Worm (Caenorhabditis elegans): ENCODE measurements around the gene dve-1.

dve-1 gene

ce11 chrX:443433-443832 is 9.8 kb upstream of the dve-1 start:
- TF ChIP-seq flt-1 (GFP tag; IDR thresholded peaks at IDR 0.05), result peak; percentile 82

ce11 chrX:440420-440819 is 6.8 kb upstream of the dve-1 start:
- no peak for TF ChIP-seq T22C8.4 (GFP tag; IDR thresholded peaks at IDR 0.05)
- no peak for TF ChIP-seq flt-1 (GFP tag; IDR thresholded peaks at IDR 0.05)
- TF ChIP-seq klf-2 (GFP tag; conservative IDR thresholded peaks at IDR 0.05), result no peak
- no peak for TF ChIP-seq ztf-29 (GFP tag; IDR thresholded peaks at IDR 0.05)
- TF ChIP-seq tab-1 (GFP tag; IDR thresholded peaks at IDR 0.05), result no peak
- no peak for TF ChIP-seq ref-1 (GFP tag; conservative IDR thresholded peaks at IDR 0.05)
- TF ChIP-seq cog-1 (tag; optimal IDR thresholded peaks at IDR 0.05), result no peak
- TF ChIP-seq ztf-23 (GFP tag; IDR thresholded peaks at IDR 0.05), result no peak
- no peak for TF ChIP-seq med-1 (GFP tag; optimal IDR thresholded peaks at IDR 0.05; ENCODE audit: insufficient read depth)

ce11 chrX:439031-439430 is 5.4 kb upstream of the dve-1 start:
- TF ChIP-seq cog-1 (tag; optimal IDR thresholded peaks at IDR 0.05), result no peak
- TF ChIP-seq ref-1 (GFP tag; conservative IDR thresholded peaks at IDR 0.05), result no peak
- TF ChIP-seq ztf-29 (GFP tag; IDR thresholded peaks at IDR 0.05), result no peak

ce11 chrX:438396-438795 is 4.8 kb upstream of the dve-1 start:
- TF ChIP-seq cog-1 (tag; optimal IDR thresholded peaks at IDR 0.05) (no peak), tab-1 (GFP tag; IDR thresholded peaks at IDR 0.05) (no peak), ztf-23 (GFP tag; IDR thresholded peaks at IDR 0.05) (no peak), ref-1 (GFP tag; conservative IDR thresholded peaks at IDR 0.05) (no peak), klf-2 (GFP tag; conservative IDR thresholded peaks at IDR 0.05) (no peak), ztf-29 (GFP tag; IDR thresholded peaks at IDR 0.05) (no peak), med-1 (GFP tag; optimal IDR thresholded peaks at IDR 0.05; ENCODE audit: insufficient read depth) (no peak), T22C8.4 (GFP tag; IDR thresholded peaks at IDR 0.05) (no peak), flt-1 (GFP tag; IDR thresholded peaks at IDR 0.05) (no peak)

- no peak for TF ChIP-seq ztf-29 (GFP tag; IDR thresholded peaks at IDR 0.05)
- TF ChIP-seq tab-1 (GFP tag; IDR thresholded peaks at IDR 0.05), result no peak
- TF ChIP-seq flt-1 (GFP tag; IDR thresholded peaks at IDR 0.05), result no peak
- TF ChIP-seq ztf-23 (GFP tag; IDR thresholded peaks at IDR 0.05), result no peak
- no peak for TF ChIP-seq klf-2 (GFP tag; conservative IDR thresholded peaks at IDR 0.05)
- TF ChIP-seq med-1 (GFP tag; optimal IDR thresholded peaks at IDR 0.05; ENCODE audit: insufficient read depth), result no peak
- TF ChIP-seq T22C8.4 (GFP tag; IDR thresholded peaks at IDR 0.05), result no peak
- no peak for TF ChIP-seq cog-1 (tag; optimal IDR thresholded peaks at IDR 0.05)
- no peak for TF ChIP-seq ref-1 (GFP tag; conservative IDR thresholded peaks at IDR 0.05)
Observed at ce11 chrX:433029-433693, 451 bp downstream of the dve-1 start.

DNA sequence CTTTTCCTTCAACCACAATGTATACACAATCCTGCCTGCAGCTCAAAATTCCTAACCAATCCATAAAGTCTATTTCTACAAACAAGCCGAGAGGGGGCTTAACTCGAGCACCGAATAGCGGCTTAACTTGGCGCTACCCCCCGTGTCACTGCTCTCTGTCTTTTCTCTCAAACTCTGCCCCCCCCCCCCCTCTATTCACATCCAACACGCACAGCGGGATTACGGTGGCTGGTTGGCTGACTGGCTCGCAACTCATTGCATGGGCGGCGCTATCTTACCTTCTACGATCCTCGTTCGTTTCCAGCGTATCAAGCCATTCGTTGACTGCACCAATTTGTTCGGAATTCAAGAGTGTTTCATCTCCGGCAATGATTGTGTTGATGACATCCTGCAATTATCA is 2.0 kb downstream of the dve-1 start:
- TF ChIP-seq med-1 (GFP tag; optimal IDR thresholded peaks at IDR 0.05; ENCODE audit: insufficient read depth) (no peak), ztf-29 (GFP tag; IDR thresholded peaks at IDR 0.05) (0 out of 2 replicates have a peak, but pooled peaks have one; percentile 22)

DNA sequence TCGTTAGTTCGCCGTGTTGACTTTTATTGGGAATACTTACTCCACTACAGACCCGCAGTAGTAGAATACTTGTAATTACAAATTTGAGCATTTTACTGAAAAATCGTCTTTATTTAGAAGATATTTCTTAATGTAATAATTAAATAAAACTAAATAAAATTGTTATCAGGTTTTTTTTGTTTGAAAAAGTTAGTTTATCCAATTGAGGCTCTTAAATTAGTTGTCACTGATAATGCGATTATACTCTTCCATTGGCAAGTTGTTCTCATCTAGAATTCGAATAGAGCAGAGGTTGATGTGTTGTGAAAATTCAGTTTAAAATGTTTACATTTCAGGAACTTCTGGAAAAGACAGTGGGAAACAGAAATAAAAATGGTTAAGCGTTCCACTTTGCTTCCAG is 8.1 kb downstream of the dve-1 start, which contains the start of gene ZK1193.2:
TSS of gene ZK1193.2 (minus strand) at position 101 of the 400 bp plus-strand sequence.
- TF ChIP-seq T22C8.4 (GFP tag; IDR thresholded peaks at IDR 0.05), result no peak
- no peak for TF ChIP-seq flt-1 (GFP tag; IDR thresholded peaks at IDR 0.05)
- no peak for TF ChIP-seq tab-1 (GFP tag; IDR thresholded peaks at IDR 0.05)
- no peak for TF ChIP-seq klf-2 (GFP tag; conservative IDR thresholded peaks at IDR 0.05)
- no peak for TF ChIP-seq cog-1 (tag; optimal IDR thresholded peaks at IDR 0.05)
- TF ChIP-seq ztf-29 (GFP tag; IDR thresholded peaks at IDR 0.05), result no peak
- no peak for TF ChIP-seq ztf-23 (GFP tag; IDR thresholded peaks at IDR 0.05)
- no peak for TF ChIP-seq med-1 (GFP tag; optimal IDR thresholded peaks at IDR 0.05; ENCODE audit: insufficient read depth)
- no peak for TF ChIP-seq ref-1 (GFP tag; conservative IDR thresholded peaks at IDR 0.05)

- TF ChIP-seq T22C8.4 (GFP tag; IDR thresholded peaks at IDR 0.05) (no peak), klf-2 (GFP tag; conservative IDR thresholded peaks at IDR 0.05) (no peak)
Observed at ce11 chrX:423757-424156, 9.9 kb downstream of the dve-1 start.

- TF ChIP-seq tab-1 (GFP tag; IDR thresholded peaks at IDR 0.05) (no peak), ref-1 (GFP tag; conservative IDR thresholded peaks at IDR 0.05) (no peak), ztf-29 (GFP tag; IDR thresholded peaks at IDR 0.05) (no peak), med-1 (GFP tag; optimal IDR thresholded peaks at IDR 0.05; ENCODE audit: insufficient read depth) (no peak), klf-2 (GFP tag; conservative IDR thresholded peaks at IDR 0.05) (no peak), ztf-23 (GFP tag; IDR thresholded peaks at IDR 0.05) (no peak), flt-1 (GFP tag; IDR thresholded peaks at IDR 0.05) (no peak), cog-1 (tag; optimal IDR thresholded peaks at IDR 0.05) (no peak), T22C8.4 (GFP tag; IDR thresholded peaks at IDR 0.05) (no peak)
Observed at ce11 chrX:421785-422657, 11.6 kb downstream of the dve-1 start.

ce11 chrX:421407-421784 is 12.2 kb downstream of the dve-1 start, which contains the start of gene col-19:
TSS of gene col-19 (plus strand) at chrX:421707.
- no peak for TF ChIP-seq cog-1 (tag; optimal IDR thresholded peaks at IDR 0.05)
- TF ChIP-seq tab-1 (GFP tag; IDR thresholded peaks at IDR 0.05), result no peak
- no peak for TF ChIP-seq ztf-29 (GFP tag; IDR thresholded peaks at IDR 0.05)
- no peak for TF ChIP-seq T22C8.4 (GFP tag; IDR thresholded peaks at IDR 0.05)
- TF ChIP-seq flt-1 (GFP tag; IDR thresholded peaks at IDR 0.05), result no peak
- TF ChIP-seq med-1 (GFP tag; optimal IDR thresholded peaks at IDR 0.05; ENCODE audit: insufficient read depth), result no peak
- TF ChIP-seq ztf-23 (GFP tag; IDR thresholded peaks at IDR 0.05), result no peak
- TF ChIP-seq klf-2 (GFP tag; conservative IDR thresholded peaks at IDR 0.05), result no peak
- no peak for TF ChIP-seq ref-1 (GFP tag; conservative IDR thresholded peaks at IDR 0.05)

Measured in whole organism, midembryonic.